Worm (Caenorhabditis elegans): ENCODE measurements around the gene Y57G11C.1130.

The Y57G11C.1130 gene

DNA sequence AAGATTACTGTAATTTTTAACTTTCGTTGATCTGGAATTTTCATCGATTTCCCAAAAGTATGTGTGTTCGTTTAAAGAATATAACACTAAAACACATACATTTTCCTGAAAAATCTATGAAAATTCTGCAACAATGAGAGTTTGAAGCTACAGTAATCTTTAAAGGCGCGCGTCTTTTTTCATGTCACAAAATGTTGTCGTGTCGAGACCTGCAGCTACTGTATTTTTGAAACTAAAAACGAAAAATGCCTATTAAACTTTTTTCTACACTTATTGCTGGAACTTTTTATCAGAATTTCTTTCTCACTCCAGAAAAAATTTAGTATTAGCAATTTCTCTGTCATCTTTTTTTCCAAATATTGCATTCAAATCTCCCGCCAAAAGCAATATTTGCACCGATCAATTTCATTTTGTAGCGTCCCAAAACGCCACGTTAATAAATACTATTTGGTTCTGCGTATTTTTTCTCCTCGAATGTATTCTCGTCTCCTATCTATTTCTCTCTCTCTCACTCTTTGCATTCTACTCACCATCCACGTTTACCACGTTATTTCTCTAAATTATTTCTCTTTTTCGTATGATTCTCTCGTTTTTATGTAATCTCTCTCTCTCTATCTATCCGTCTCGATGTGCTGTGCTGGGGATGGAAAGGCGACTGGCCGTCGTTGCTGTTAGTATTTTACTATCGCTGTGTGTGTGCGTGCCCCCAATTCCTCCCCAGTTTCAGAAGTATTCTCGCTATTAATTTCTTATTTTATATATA, 4.2 kb downstream of the Y57G11C.1130 start, which contains the start of gene melo-1 (continued):
- TF ChIP-seq attf-6 (GFP tag; IDR thresholded peaks at IDR 0.05), result 0 out of 2 replicates have a peak, but pooled peaks have one; percentile 14
- TF ChIP-seq mel-28 (tag; optimal IDR thresholded peaks at IDR 0.05; ENCODE audit: borderline replicate concordance), result no peak
- no peak for TF ChIP-seq lin-35 (GFP tag; optimal IDR thresholded peaks at IDR 0.05)
- TF ChIP-seq B0261.1 (tag; optimal IDR thresholded peaks at IDR 0.05), result no peak
- no peak for TF ChIP-seq ceh-40 (GFP tag; IDR thresholded peaks at IDR 0.05)
- no peak for TF ChIP-seq die-1 (tag; optimal IDR thresholded peaks at IDR 0.05)
- peak; percentile 38; the same call in 1 of the 2 replicates for TF ChIP-seq F33H1.4 (GFP tag; IDR thresholded peaks at IDR 0.05)
- TF ChIP-seq sptf-2 (GFP tag; optimal IDR thresholded peaks at IDR 0.05), result no peak
- TF ChIP-seq attf-3 (GFP tag; conservative IDR thresholded peaks at IDR 0.05), result no peak
- no peak for TF ChIP-seq madf-10 (tag; optimal IDR thresholded peaks at IDR 0.05)
- no peak for TF ChIP-seq tlf-1 (GFP tag; optimal IDR thresholded peaks at IDR 0.05)
- TF ChIP-seq Y95B8A.8 (GFP tag; IDR thresholded peaks at IDR 0.05), result no peak
- TF ChIP-seq atf-7 (tag; optimal IDR thresholded peaks at IDR 0.05), result no peak
- no peak for TF ChIP-seq pha-4 (tag; optimal IDR thresholded peaks at IDR 0.05)

DNA sequence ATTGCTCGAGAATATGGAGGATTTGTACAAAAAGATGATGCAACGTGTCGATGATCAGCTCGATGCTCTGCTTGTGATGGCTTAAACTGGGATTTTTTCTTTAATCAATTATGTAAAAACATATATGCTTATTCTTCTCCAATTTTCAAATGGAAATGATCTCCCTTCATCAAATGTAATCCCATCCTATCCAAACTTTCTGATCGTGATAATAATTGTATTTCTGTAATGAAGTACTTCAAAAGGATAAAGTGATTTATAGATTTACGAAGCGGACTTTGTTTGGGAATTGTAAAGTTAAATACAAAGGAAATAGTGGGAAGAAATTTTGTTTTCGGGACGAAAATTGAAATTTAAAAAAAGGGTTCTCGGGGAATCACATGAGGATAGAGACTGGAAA, 8.3 kb downstream of the Y57G11C.1130 start:
- TF ChIP-seq lsl-1 (GFP tag; optimal IDR thresholded peaks at IDR 0.05), result peak; percentile 0
- peak; percentile 21 for TF ChIP-seq lin-54 (GFP tag; optimal IDR thresholded peaks at IDR 0.05)
- peak; percentile 35 for TF ChIP-seq tbp1 (GFP tag; optimal IDR thresholded peaks at IDR 0.05)
- TF ChIP-seq lin-40 (tag; optimal IDR thresholded peaks at IDR 0.05), result peak; percentile 7
- TF ChIP-seq lsy-27 (tag; optimal IDR thresholded peaks at IDR 0.05; ENCODE audit: borderline replicate concordance, insufficient read depth), result no peak
- TF ChIP-seq bed-1 (GFP tag; IDR thresholded peaks at IDR 0.05), result no peak
- TF ChIP-seq ztf-18 (tag; optimal IDR thresholded peaks at IDR 0.05), result peak; percentile 6
- TF ChIP-seq ZK185.1 (tag; optimal IDR thresholded peaks at IDR 0.05; ENCODE audit: poor library complexity, severe bottlenecking), result peak; percentile 1
- TF ChIP-seq snpc-1.1 (tag; optimal IDR thresholded peaks at IDR 0.05; ENCODE audit: insufficient read depth), result peak; percentile 31
- TF ChIP-seq Y67H2A.10 (GFP tag; conservative IDR thresholded peaks at IDR 0.05), result 0 out of 2 replicates have a peak, but pooled peaks have one; percentile 28
- peak; percentile 68; the same call in 1 of the 2 replicates for TF ChIP-seq Y95B8A.8 (GFP tag; IDR thresholded peaks at IDR 0.05)
- no peak for TF ChIP-seq B0035.1 (tag; optimal IDR thresholded peaks at IDR 0.05)
- TF ChIP-seq snpc-4 (GFP tag; optimal IDR thresholded peaks at IDR 0.05), result peak; percentile 72
- peak in 3 of 4 experiments; percentile 20 to 90 (median 45) for TF ChIP-seq snpc-4 (tag; optimal IDR thresholded peaks at IDR 0.05)
- TF ChIP-seq rec-8 (tag; optimal IDR thresholded peaks at IDR 0.05), result peak in 1 of 2 experiments; percentile 32
- TF ChIP-seq lin-35 (GFP tag; optimal IDR thresholded peaks at IDR 0.05), result peak in 1 of 3 experiments; percentile 62
- TF ChIP-seq Y56A3A.18 (GFP tag; IDR thresholded peaks at IDR 0.05), result 0 out of 2 replicates have a peak, but pooled peaks have one; percentile 3
- TF ChIP-seq attf-6 (GFP tag; IDR thresholded peaks at IDR 0.05), result peak; percentile 95
- TF ChIP-seq F52B5.7 (tag; optimal IDR thresholded peaks at IDR 0.05), result no peak
- TF ChIP-seq athp-1 (tag; optimal IDR thresholded peaks at IDR 0.05), result peak; percentile 31
- TF ChIP-seq cebp-1 (GFP tag; IDR thresholded peaks at IDR 0.05), result no peak
- peak; percentile 25 for TF ChIP-seq cebp-1 (tag; optimal IDR thresholded peaks at IDR 0.05)
- TF ChIP-seq F22D6.2 (tag; optimal IDR thresholded peaks at IDR 0.05), result no peak
- 0 out of 2 replicates have a peak, but pooled peaks have one; percentile 7 for TF ChIP-seq pbrm-1 (GFP tag; IDR thresholded peaks at IDR 0.05)
- TF ChIP-seq mes-4 (tag; optimal IDR thresholded peaks at IDR 0.05), result peak; percentile 12
- no peak for TF ChIP-seq nhr-80 (tag; optimal IDR thresholded peaks at IDR 0.05)
- no peak for TF ChIP-seq madf-3 (GFP tag; IDR thresholded peaks at IDR 0.05)
- TF ChIP-seq ets-4 (GFP tag; optimal IDR thresholded peaks at IDR 0.05), result no peak
- TF ChIP-seq ekl-4 (GFP tag; IDR thresholded peaks at IDR 0.05), result 0 out of 2 replicates have a peak, but pooled peaks have one; percentile 26
- TF ChIP-seq let-607 (tag; optimal IDR thresholded peaks at IDR 0.05), result peak in 1 of 2 experiments; percentile 20
- peak; percentile 48 for TF ChIP-seq hrde-1 (tag; optimal IDR thresholded peaks at IDR 0.05; ENCODE audit: borderline replicate concordance)
- TF ChIP-seq fkh-3 (tag; optimal IDR thresholded peaks at IDR 0.05), result no peak
- peak; percentile 38 for TF ChIP-seq tlf-1 (GFP tag; optimal IDR thresholded peaks at IDR 0.05)

All from whole organism, young adult.